Worm (Caenorhabditis elegans) whole organism, L1 larva: ENCODE data around the gene F46G10.4.

Experiments
- C34B4.2 ChIP-seq: sonication (generic microtip); optimal IDR thresholded peaks from 2 replicates; lab custom pipeline; 2017; ENCODE audit warnings: mild to moderate bottlenecking, missing genetic modification characterization, missing compliant biosample characterization
- F16B12.6 ChIP-seq: fragments of 150-350 bp; optimal IDR thresholded peaks from 2 replicates; lab custom pipeline; 2014; ENCODE audit warnings: missing biosample characterization, missing genetic modification characterization
- Y116A8C.19 ChIP-seq: sonication (generic microtip); optimal IDR thresholded peaks from 2 replicates; lab custom pipeline; 2016; ENCODE audit warnings: missing compliant biosample characterization, missing genetic modification characterization, borderline replicate concordance
- aha-1 ChIP-seq: fragments of 150-350 bp; optimal IDR thresholded peaks from 2 replicates; lab custom pipeline; 2014; ENCODE audit warnings: missing biosample characterization, missing genetic modification characterization
- blmp-1 ChIP-seq: fragments of 150-350 bp; optimal IDR thresholded peaks from 2 replicates; lab custom pipeline; 2014; ENCODE audit warnings: missing biosample characterization, missing genetic modification characterization
- ceh-82 ChIP-seq, 3 experiments: fragments of 150-350 bp in 1 of 3; sonication (generic microtip) in 2 of 3; optimal IDR thresholded peaks; 2 replicates each; lab custom pipeline; 2014 to 2017; ENCODE audit warnings: missing biosample characterization in 3 of 3, missing genetic modification characterization in 3 of 3
- efl-1 ChIP-seq, 4 experiments: fragments of 150-350 bp; optimal IDR thresholded peaks in 3 of 4; peaks in 1 of 4; 1 replicate in 1 of 4; 2 replicates in 3 of 4; lab custom pipeline; 2014; ENCODE audit warnings: missing biosample characterization in 2 of 4, missing genetic modification characterization in 2 of 4, missing genetic modification reagents in 2 of 4
- elt-2 ChIP-seq: sonication (generic microtip); optimal IDR thresholded peaks from 2 replicates; lab custom pipeline; 2016; ENCODE audit warnings: missing genetic modification characterization, mild to moderate bottlenecking, inconsistent platforms, missing compliant biosample characterization, missing genetic modification reagents
- elt-3 ChIP-seq, 6 experiments: fragments of 150-350 bp in 1 of 6; sonication (generic microtip); optimal IDR thresholded peaks; 2 replicates each; lab custom pipeline; 2017 to 2018; ENCODE audit warnings: missing biosample characterization in 6 of 6, missing genetic modification characterization in 6 of 6, inconsistent platforms in 1 of 6
- fkh-10 ChIP-seq: sonication (generic microtip); optimal IDR thresholded peaks from 2 replicates; lab custom pipeline; 2017; ENCODE audit warnings: missing biosample characterization, missing genetic modification reagents, missing genetic modification characterization
- fos-1 ChIP-seq: fragments of 150-350 bp; optimal IDR thresholded peaks from 2 replicates; lab custom pipeline; 2014; ENCODE audit warnings: missing biosample characterization, missing genetic modification characterization
- hlh-17 ChIP-seq: fragments of 200-800 bp; sonication (Bioruptor generic); optimal IDR thresholded peaks from 2 replicates; lab custom pipeline; 2018; ENCODE audit warnings: missing genetic modification characterization, mild to moderate bottlenecking, missing compliant biosample characterization, moderate library complexity, borderline replicate concordance
- hpl-2 ChIP-seq: fragments of 150-350 bp; optimal IDR thresholded peaks from 2 replicates; lab custom pipeline; 2014; ENCODE audit warnings: missing biosample characterization, missing genetic modification reagents, missing genetic modification characterization
- irx-1 ChIP-seq: sonication (generic microtip); optimal IDR thresholded peaks from 2 replicates; lab custom pipeline; 2016; ENCODE audit warnings: missing genetic modification characterization, missing compliant biosample characterization
- isw-1 ChIP-seq: fragments of 200-800 bp; sonication (Bioruptor generic); IDR thresholded peaks from 2 replicates; pipeline ENCODE4 v1.3.6; 2022; ENCODE audit warnings: missing genetic modification characterization, missing compliant biosample characterization
- lin-14 ChIP-seq: fragments of 200-800 bp; sonication (Bioruptor generic); optimal IDR thresholded peaks from 2 replicates; lab custom pipeline; 2018; ENCODE audit warnings: mild to moderate bottlenecking, missing genetic modification characterization, moderate library complexity, missing compliant biosample characterization
- lin-35 ChIP-seq, 2 experiments: fragments of 150-350 bp; optimal IDR thresholded peaks; 2 replicates each; lab custom pipeline; 2014; ENCODE audit warnings: missing biosample characterization in 2 of 2, missing genetic modification characterization in 2 of 2, missing genetic modification reagents in 2 of 2
- lsy-2 ChIP-seq, 2 experiments: fragments of 150-350 bp; optimal IDR thresholded peaks; 2 replicates each; lab custom pipeline; 2014; ENCODE audit warnings: missing biosample characterization in 2 of 2, missing genetic modification characterization in 2 of 2
- mdl-1 ChIP-seq, 2 experiments: fragments of 150-350 bp; optimal IDR thresholded peaks; 2 replicates each; lab custom pipeline; 2014 to 2017; ENCODE audit warnings: missing biosample characterization in 2 of 2, missing genetic modification characterization in 2 of 2, inconsistent platforms in 1 of 2
- mep-1 ChIP-seq: fragments of 150-350 bp; optimal IDR thresholded peaks from 2 replicates; lab custom pipeline; 2014; ENCODE audit warnings: missing biosample characterization, missing genetic modification characterization
- nhr-12 ChIP-seq: sonication (generic microtip); optimal IDR thresholded peaks from 2 replicates; lab custom pipeline; 2017; ENCODE audit warnings: missing biosample characterization, missing genetic modification characterization
- nhr-19 ChIP-seq: fragments of 200-800 bp; sonication (Bioruptor generic); conservative IDR thresholded peaks from 2 replicates; pipeline ENCODE4 v1.3.6; 2022; ENCODE audit warnings: missing genetic modification characterization, missing compliant biosample characterization
- nhr-20 ChIP-seq: sonication (generic microtip); optimal IDR thresholded peaks from 2 replicates; lab custom pipeline; 2016; ENCODE audit warnings: mild to moderate bottlenecking, missing genetic modification characterization, missing compliant biosample characterization
- nhr-28 ChIP-seq: fragments of 150-350 bp; optimal IDR thresholded peaks from 2 replicates; lab custom pipeline; 2014; ENCODE audit warnings: missing biosample characterization, missing genetic modification characterization
- nhr-47 ChIP-seq: sonication (generic microtip); optimal IDR thresholded peaks from 2 replicates; lab custom pipeline; 2016; ENCODE audit warnings: mild to moderate bottlenecking, missing genetic modification characterization, moderate library complexity, missing compliant biosample characterization
- nhr-71 ChIP-seq: sonication (generic microtip); optimal IDR thresholded peaks from 2 replicates; lab custom pipeline; 2016; ENCODE audit warnings: mild to moderate bottlenecking, missing genetic modification characterization, moderate library complexity, missing compliant biosample characterization
- pax-3 ChIP-seq: fragments of 200-800 bp; sonication (Bioruptor generic); optimal IDR thresholded peaks from 2 replicates; lab custom pipeline; 2018; ENCODE audit warnings: mild to moderate bottlenecking, missing genetic modification characterization, moderate library complexity, missing compliant biosample characterization
- skn-1 ChIP-seq: fragments of 150-350 bp; optimal IDR thresholded peaks from 2 replicates; lab custom pipeline; 2014; ENCODE audit warnings: missing biosample characterization, missing genetic modification characterization
- snpc-4 ChIP-seq: fragments of 150-350 bp; optimal IDR thresholded peaks from 2 replicates; lab custom pipeline; 2014; ENCODE audit warnings: missing biosample characterization, missing genetic modification characterization
- snu-23 ChIP-seq: sonication (generic microtip); optimal IDR thresholded peaks from 2 replicates; lab custom pipeline; 2016; ENCODE audit warnings: missing genetic modification characterization, missing compliant biosample characterization
- sox-4 ChIP-seq: sonication (generic microtip); optimal IDR thresholded peaks from 2 replicates; lab custom pipeline; 2016; ENCODE audit warnings: missing genetic modification characterization, missing compliant biosample characterization
- sptf-1 ChIP-seq: fragments of 150-350 bp; optimal IDR thresholded peaks from 2 replicates; lab custom pipeline; 2014; ENCODE audit warnings: missing biosample characterization, missing genetic modification characterization
- tbx-2 ChIP-seq: sonication (generic microtip); optimal IDR thresholded peaks from 2 replicates; lab custom pipeline; 2016; ENCODE audit warnings: missing genetic modification characterization, missing compliant biosample characterization
- unc-86 ChIP-seq: sonication (generic microtip); optimal IDR thresholded peaks from 2 replicates; lab custom pipeline; 2016; ENCODE audit warnings: missing genetic modification characterization, missing compliant biosample characterization
- vab-15 ChIP-seq: sonication (generic microtip); optimal IDR thresholded peaks from 2 replicates; lab custom pipeline; 2017; ENCODE audit warnings: missing genotype, mild to moderate bottlenecking, missing genetic modification characterization, missing compliant biosample characterization
- ztf-11 ChIP-seq, 2 experiments: sonication (generic microtip); optimal IDR thresholded peaks; 2 replicates each; lab custom pipeline; 2016 to 2017; ENCODE audit warnings: missing genetic modification characterization in 2 of 2, missing biosample characterization in 1 of 2, missing compliant biosample characterization in 1 of 2
- ztf-4 ChIP-seq: fragments of 150-350 bp; optimal IDR thresholded peaks from 2 replicates; lab custom pipeline; 2014; ENCODE audit warnings: missing biosample characterization, missing genetic modification characterization

The F46G10.4 gene

DNA sequence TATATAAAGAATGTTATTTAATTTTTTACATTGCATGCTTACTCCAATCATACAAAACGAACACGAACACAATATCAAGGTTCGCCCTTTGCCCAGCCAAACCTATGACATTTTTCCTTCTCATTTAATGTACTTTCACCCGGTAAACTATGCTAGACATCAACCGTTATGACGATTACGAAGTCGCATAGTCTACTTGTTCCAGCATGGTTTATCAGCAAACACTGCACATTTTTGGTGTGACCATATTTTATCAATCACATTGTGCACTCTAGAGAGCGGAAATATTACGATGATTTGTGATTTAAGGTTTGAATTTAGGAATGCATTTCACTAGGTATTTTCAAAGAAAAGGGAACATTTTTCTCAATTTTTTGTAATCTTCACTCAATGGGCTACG is 26.8 kb downstream of the F46G10.4 start:
- TF ChIP-seq nhr-20 (peak; percentile 35), lin-14 (GFP tag; lab: Kevin White, UChicago) (peak; percentile 6), sptf-1 (tag; lab: Kevin White, UChicago) (no peak), lin-35 (GFP tag; optimal IDR thresholded peaks at IDR 0.05; lab: Kevin White, UChicago) (peak in 1 of 2 experiments; percentile 50), nhr-71 (tag; lab: Kevin White, UChicago) (peak; percentile 23), nhr-28 (no peak), hpl-2 (GFP tag; lab: Kevin White, UChicago) (no peak), skn-1 (tag; lab: Kevin White, UChicago) (no peak), elt-2 (tag; lab: Kevin White, UChicago) (peak; percentile 84), ztf-11 (tag; optimal IDR thresholded peaks at IDR 0.05; lab: Kevin White, UChicago) (no peak), nhr-19 (peak; percentile 14; the same call in 1 of the 2 replicates), aha-1 (no peak), hlh-17 (no peak), tbx-2 (tag; lab: Kevin White, UChicago) (no peak)

DNA sequence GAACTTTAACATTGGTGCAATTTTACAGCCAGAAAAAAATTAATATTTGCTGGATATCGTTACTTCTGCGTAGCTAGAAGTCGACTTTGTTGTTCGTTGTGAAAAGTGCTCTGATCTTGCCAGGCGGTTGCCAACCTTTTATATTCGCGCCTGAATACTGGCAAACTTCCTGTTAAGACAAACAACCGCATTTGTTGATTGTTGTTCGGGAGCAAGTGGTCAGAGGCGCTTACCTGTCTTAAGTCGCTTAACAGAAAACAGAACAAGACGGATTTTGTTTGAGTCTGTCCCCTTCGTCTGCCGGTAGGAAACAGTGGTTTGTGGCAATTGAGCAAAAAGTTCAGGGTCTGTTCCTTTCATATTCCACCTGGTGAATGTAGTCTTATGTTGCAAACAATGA is 28.6 kb downstream of the F46G10.4 start, which contains the start of gene C49F8.15:
C49F8.15 (minus strand) TSS at position 101 of the 400 bp plus-strand sequence.
- TF ChIP-seq irx-1 = no peak
- no peak for TF ChIP-seq nhr-19
- no peak for TF ChIP-seq pax-3
- TF ChIP-seq fos-1 (tag; lab: Kevin White, UChicago) = no peak
- no peak for TF ChIP-seq isw-1 (GFP tag; lab: Robert Waterston, UW)
- no peak for TF ChIP-seq nhr-47 (tag; lab: Kevin White, UChicago)
- no peak for TF ChIP-seq skn-1 (tag; lab: Kevin White, UChicago)
- TF ChIP-seq C34B4.2 (tag; lab: Kevin White, UChicago) = no peak
- no peak for TF ChIP-seq sox-4 (tag; lab: Kevin White, UChicago)
- TF ChIP-seq vab-15 = no peak
- TF ChIP-seq sptf-1 (tag; lab: Kevin White, UChicago) = no peak
- TF ChIP-seq nhr-20 = no peak
- TF ChIP-seq mep-1 (tag; lab: Kevin White, UChicago) = no peak
- TF ChIP-seq ceh-82 (tag; optimal IDR thresholded peaks at IDR 0.05; lab: Kevin White, UChicago) = no peak
- TF ChIP-seq Y116A8C.19 (tag; lab: Kevin White, UChicago) = no peak
- TF ChIP-seq, all 84 proteins: peak for 0

DNA sequence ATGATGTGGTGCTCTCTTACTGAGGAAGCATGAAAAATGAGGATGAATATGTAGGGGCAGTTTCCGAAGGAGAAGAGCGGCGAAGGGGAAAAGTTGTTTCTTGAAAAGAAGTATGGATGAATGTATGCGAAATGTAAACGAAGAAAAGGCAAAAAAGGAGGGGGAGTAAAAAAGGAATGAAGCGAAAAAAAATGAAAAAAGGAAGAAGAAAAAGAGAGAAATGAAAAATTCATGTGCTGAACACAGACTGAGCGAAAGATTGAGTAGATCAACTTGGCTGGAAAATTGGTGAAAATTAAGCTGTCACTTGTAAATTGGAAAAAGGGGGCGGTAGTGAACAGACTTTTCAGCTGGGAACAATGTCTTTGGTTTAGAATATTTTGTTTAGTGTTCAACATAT is 31.1 kb downstream of the F46G10.4 start, which contains the start of gene C49F8.1:
C49F8.1 (minus strand) TSS at position 101 of the 400 bp plus-strand sequence.
- no peak for TF ChIP-seq lsy-2 (tag; optimal IDR thresholded peaks at IDR 0.05; lab: Kevin White, UChicago)
- TF ChIP-seq lin-14 (GFP tag; lab: Kevin White, UChicago) = peak; percentile 40
- TF ChIP-seq fkh-10 (GFP tag; lab: Kevin White, UChicago) = peak; percentile 4
- TF ChIP-seq unc-86 (tag; lab: Kevin White, UChicago) = peak; percentile 48

DNA sequence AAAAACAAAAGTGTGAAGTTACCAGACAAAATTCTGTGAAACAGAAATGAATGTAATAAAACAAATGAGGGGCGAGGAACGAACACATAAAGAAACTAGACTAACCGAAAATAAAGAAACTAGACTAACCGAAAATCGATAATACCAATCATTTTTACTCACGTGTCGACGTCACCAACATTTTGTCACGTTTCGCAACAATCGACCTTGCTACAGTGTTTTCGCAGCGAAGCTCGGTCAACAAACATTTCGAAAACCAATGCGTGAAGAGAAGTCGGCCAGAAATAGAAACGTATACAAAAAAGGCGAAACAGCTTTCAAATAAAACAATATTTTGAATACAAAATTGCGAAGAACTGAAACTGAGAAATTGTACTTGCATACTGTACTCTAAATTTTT is 33.1 kb downstream of the F46G10.4 start:
- TF ChIP-seq efl-1 (optimal IDR thresholded peaks at IDR 0.05; lab: Kevin White, UChicago) (no peak), efl-1 (GFP tag; optimal IDR thresholded peaks at IDR 0.05 in 1 of 2; lab: Kevin White, UChicago) (peak in 1 of 2 experiments; percentile 56), lin-14 (GFP tag; lab: Kevin White, UChicago) (peak; percentile 48), tbx-2 (tag; lab: Kevin White, UChicago) (no peak), nhr-12 (tag; lab: Kevin White, UChicago) (no peak), nhr-20 (peak; percentile 78), mdl-1 (tag; optimal IDR thresholded peaks at IDR 0.05; lab: Kevin White, UChicago) (peak in 1 of 2 experiments; percentile 70), nhr-71 (tag; lab: Kevin White, UChicago) (peak; percentile 36), lin-35 (GFP tag; optimal IDR thresholded peaks at IDR 0.05; lab: Kevin White, UChicago) (peak in 1 of 2 experiments; percentile 56), snu-23 (peak; percentile 42), F16B12.6 (tag; lab: Kevin White, UChicago) (no peak), ztf-4 (tag; lab: Kevin White, UChicago) (no peak), elt-3 (tag; optimal IDR thresholded peaks at IDR 0.05; lab: Kevin White, UChicago) (peak in 1 of 6 experiments; percentile 44), nhr-19 (0 out of 2 replicates have a peak, but pooled peaks have one; percentile 8), snpc-4 (tag; lab: Kevin White, UChicago) (no peak), blmp-1 (tag; lab: Kevin White, UChicago) (peak; percentile 15), aha-1 (no peak)
